Worm (Caenorhabditis elegans) whole organism, midembryonic: ENCODE data around the gene chil-14.

ENCODE experiments used
- flt-1 ChIP-seq: fragments of 200-800 bp; sonication (Bioruptor generic); IDR thresholded peaks from 2 replicates; pipeline ENCODE4 v1.3.6; 2022; ENCODE audit warnings: missing genetic modification characterization, missing compliant biosample characterization
- med-1 ChIP-seq: sonication (generic microtip); optimal IDR thresholded peaks from 2 replicates; lab custom pipeline; 2017; ENCODE audit warnings: missing genetic modification characterization, mild to moderate bottlenecking, missing compliant biosample characterization, antibody characterized with exemption, missing genetic modification reagents; ENCODE audit not compliant: insufficient read depth
- ref-1 ChIP-seq: fragments of 200-800 bp; sonication (Bioruptor generic); conservative IDR thresholded peaks from 2 replicates; pipeline ENCODE4 v1.3.6; 2022; ENCODE audit warnings: missing genetic modification reagents, missing genetic modification characterization, missing compliant biosample characterization
- tab-1 ChIP-seq: fragments of 200-800 bp; sonication (Bioruptor generic); IDR thresholded peaks from 2 replicates; pipeline ENCODE4 v1.3.6; 2022; ENCODE audit warnings: missing genetic modification characterization, missing compliant biosample characterization
- ztf-23 ChIP-seq: fragments of 200-800 bp; sonication (Bioruptor generic); IDR thresholded peaks from 2 replicates; pipeline ENCODE4 v1.3.6; 2022; ENCODE audit warnings: missing genetic modification reagents, missing genetic modification characterization, missing compliant biosample characterization
- ztf-29 ChIP-seq: fragments of 200-800 bp; sonication (Bioruptor generic); IDR thresholded peaks from 2 replicates; pipeline ENCODE4 v1.3.6; 2022; ENCODE audit warnings: missing genetic modification reagents, missing genetic modification characterization, missing compliant biosample characterization

ce11 chrV:1445081-1445480 lies 9.8 kb upstream of the chil-14 start, which contains the start of gene cnc-5:
- TF ChIP-seq med-1 (GFP tag; lab: Kevin White, UChicago) (no peak), flt-1 (GFP tag; lab: Robert Waterston, UW) (no peak), ref-1 (no peak), ztf-23 (GFP tag; lab: Robert Waterston, UW) (no peak), tab-1 (no peak), ztf-29 (GFP tag; lab: Robert Waterston, UW) (no peak)
